Worm (Caenorhabditis elegans) whole organism, early embryonic: ENCODE results near the gene F12A10.8.

ENCODE experiments used
- B0310.2 ChIP-seq: sonication (generic microtip); optimal IDR thresholded peaks from 2 replicates; lab custom pipeline; 2016; ENCODE audit warnings: mild to moderate bottlenecking, missing genetic modification characterization, missing compliant biosample characterization
- ama-1 ChIP-seq: fragments of 150-350 bp; optimal IDR thresholded peaks from 2 replicates; lab custom pipeline; 2014
- hmg-4 ChIP-seq: fragments of 200-800 bp; sonication (Bioruptor generic); optimal IDR thresholded peaks from 2 replicates; lab custom pipeline; 2018; ENCODE audit warnings: mild to moderate bottlenecking, missing genetic modification characterization, missing compliant biosample characterization
- scrt-1 ChIP-seq: fragments of 200-800 bp; sonication (Bioruptor generic); IDR thresholded peaks from 2 replicates; pipeline ENCODE4 v1.3.6; 2022; ENCODE audit warnings: missing genetic modification characterization, missing compliant biosample characterization
- sea-1 ChIP-seq: fragments of 200-800 bp; sonication (Bioruptor generic); conservative IDR thresholded peaks from 2 replicates; pipeline ENCODE4 v1.3.6; 2022; ENCODE audit warnings: missing genetic modification characterization, missing compliant biosample characterization
- tbx-37 ChIP-seq: fragments of 200-800 bp; sonication (Bioruptor generic); conservative IDR thresholded peaks from 2 replicates; pipeline ENCODE4 v1.3.6; 2022; ENCODE audit warnings: missing genetic modification reagents, missing genetic modification characterization, missing compliant biosample characterization

- TF ChIP-seq hmg-4 (GFP tag; lab: Kevin White, UChicago) = no peak
- no peak for TF ChIP-seq ama-1
- no peak for TF ChIP-seq B0310.2 (tag; lab: Kevin White, UChicago)
- TF ChIP-seq scrt-1 (GFP tag; lab: Robert Waterston, UW) = no peak
- TF ChIP-seq sea-1 = no peak
- TF ChIP-seq tbx-37 (GFP tag; lab: Robert Waterston, UW) = no peak
These were observed 43.9 kb upstream of the F12A10.8 start, which contains the start of gene ins-13 for ce11 chrII:5544764-5545163.
